Fruit fly (Drosophila melanogaster): ENCODE data around the gene Recs1.

Gene Recs1

dm6 chr3R:14116088-14116487 is 37.5 kb downstream of the Recs1 start (continued):
- TF ChIP-seq HmgD (GFP tag; optimal IDR thresholded peaks at IDR 0.05) = no peak
- TF ChIP-seq scrt (GFP tag; optimal IDR thresholded peaks at IDR 0.05) = no peak
- TF ChIP-seq nerfin-2 (GFP tag; IDR thresholded peaks at IDR 0.05; ENCODE audit: partially characterized antibody) = no peak
- no peak for TF ChIP-seq CG34224 (GFP tag; IDR thresholded peaks at IDR 0.05; ENCODE audit: partially characterized antibody)
- no peak for TF ChIP-seq croc (GFP tag; conservative IDR thresholded peaks at IDR 0.05)
- no peak for TF ChIP-seq CG11504 (tag; optimal IDR thresholded peaks at IDR 0.05)
- peak; percentile 80 for TF ChIP-seq sens (GFP tag)
- TF ChIP-seq CG13624 (GFP tag; optimal IDR thresholded peaks at IDR 0.05) = no peak
- no peak for TF ChIP-seq bigmax (GFP tag; optimal IDR thresholded peaks at IDR 0.05)
- TF ChIP-seq ATbp (GFP tag; optimal IDR thresholded peaks at IDR 0.05) = peak; percentile 44
- TF ChIP-seq pnt (GFP tag; optimal IDR thresholded peaks at IDR 0.05) = no peak
- TF ChIP-seq tap (tag; optimal IDR thresholded peaks at IDR 0.05) = peak; percentile 36
- TF ChIP-seq CG15269 (tag; optimal IDR thresholded peaks at IDR 0.05) = no peak
- no peak for TF ChIP-seq Side (GFP tag; optimal IDR thresholded peaks at IDR 0.05)
- no peak for TF ChIP-seq CG7839 (tag; optimal IDR thresholded peaks at IDR 0.05)
- TF ChIP-seq br (optimal IDR thresholded peaks at IDR 0.05) = no peak
- no peak for TF ChIP-seq Taf1 (GFP tag; IDR thresholded peaks at IDR 0.05)
- TF ChIP-seq lab (GFP tag; optimal IDR thresholded peaks at IDR 0.05) = peak; percentile 24
- no peak for TF ChIP-seq nau (GFP tag; optimal IDR thresholded peaks at IDR 0.05)
- no peak for TF ChIP-seq Bgb (GFP tag; IDR thresholded peaks at IDR 0.05; ENCODE audit: partially characterized antibody)
- TF ChIP-seq bab2 (GFP tag; optimal IDR thresholded peaks at IDR 0.05) = peak; percentile 10
- TF ChIP-seq slp2 (GFP tag; optimal IDR thresholded peaks at IDR 0.05) = no peak
- no peak for TF ChIP-seq onecut (GFP tag; IDR thresholded peaks at IDR 0.05)
- no peak for TF ChIP-seq mirr (GFP tag; optimal IDR thresholded peaks at IDR 0.05)
- TF ChIP-seq fu2 (GFP tag; optimal IDR thresholded peaks at IDR 0.05) = no peak
- TF ChIP-seq CG15479 (GFP tag; optimal IDR thresholded peaks at IDR 0.05) = no peak
- TF ChIP-seq CG30403 (GFP tag; optimal IDR thresholded peaks at IDR 0.05) = no peak
- TF ChIP-seq cg (GFP tag; optimal IDR thresholded peaks at IDR 0.05) = no peak
- peak in 1 of 2 experiments; percentile 18 for TF ChIP-seq Hr78 (GFP tag; optimal IDR thresholded peaks at IDR 0.05)
- peak; percentile 42 for TF ChIP-seq Asciz (GFP tag; optimal IDR thresholded peaks at IDR 0.05)
- no peak for TF ChIP-seq Fer2 (tag; optimal IDR thresholded peaks at IDR 0.05)
- TF ChIP-seq bbx (GFP tag; IDR thresholded peaks at IDR 0.05; ENCODE audit: partially characterized antibody) = no peak
- no peak for TF ChIP-seq hth (optimal IDR thresholded peaks at IDR 0.05)
- TF ChIP-seq CG10565 (GFP tag; optimal IDR thresholded peaks at IDR 0.05) = no peak
- no peak for TF ChIP-seq Fer1 (GFP tag; optimal IDR thresholded peaks at IDR 0.05)
- TF ChIP-seq danr (GFP tag; IDR thresholded peaks at IDR 0.05) = no peak
- no peak for TF ChIP-seq hkb (optimal IDR thresholded peaks at IDR 0.05)
- TF ChIP-seq hkb (GFP tag; IDR thresholded peaks at IDR 0.05) = 0 out of 2 replicates have a peak, but pooled peaks have one; percentile 18
- TF ChIP-seq trh (GFP tag; optimal IDR thresholded peaks at IDR 0.05) = no peak
- TF ChIP-seq MESR4 (GFP tag; optimal IDR thresholded peaks at IDR 0.05) = no peak
- TF ChIP-seq CG1233 (GFP tag; optimal IDR thresholded peaks at IDR 0.05) = no peak
- no peak for TF ChIP-seq CG4404 (GFP tag; IDR thresholded peaks at IDR 0.05)
- no peak for TF ChIP-seq psq (GFP tag; optimal IDR thresholded peaks at IDR 0.05)
- peak in 1 of 2 experiments; percentile 3 for TF ChIP-seq bsh (GFP tag; optimal IDR thresholded peaks at IDR 0.05)
- TF ChIP-seq Sox102F (GFP tag; optimal IDR thresholded peaks at IDR 0.05) = peak; percentile 24

All from whole organism, embryonic.